Fruit fly (Drosophila melanogaster) whole organism, wandering third instar larva: ENCODE results near the gene CG16798.

Experiments
- Abd-B ChIP-seq: fragments of >200 bp; optimal IDR thresholded peaks from 2 replicates; lab custom pipeline; 2017; ENCODE audit warnings: missing biosample characterization, missing genetic modification characterization
- CG32264 ChIP-seq: fragments of 200-800 bp; sonication (Bioruptor generic); optimal IDR thresholded peaks from 2 replicates; lab custom pipeline; 2016; ENCODE audit warnings: missing biosample characterization, missing genetic modification characterization
- CG9705 ChIP-seq: fragments of 200-800 bp; sonication (Bioruptor generic); optimal IDR thresholded peaks from 2 replicates; lab custom pipeline; 2018; ENCODE audit warnings: missing biosample characterization, mild to moderate bottlenecking, missing genetic modification characterization
- CrebA ChIP-seq: fragments of 200-800 bp; sonication (Bioruptor generic); optimal IDR thresholded peaks from 2 replicates; lab custom pipeline; 2016; ENCODE audit warnings: missing biosample characterization, mild to moderate bottlenecking, missing genetic modification characterization, borderline replicate concordance
- Dfd ChIP-seq: fragments of >200 bp; optimal IDR thresholded peaks from 2 replicates; lab custom pipeline; 2017; ENCODE audit warnings: missing biosample characterization, missing genetic modification characterization
- Dif ChIP-seq: fragments of 200-275, 200-300 bp; sonication (Bioruptor generic); optimal IDR thresholded peaks from 2 replicates; lab custom pipeline; 2018; ENCODE audit warnings: missing biosample characterization, missing genetic modification characterization; ENCODE audit not compliant: partially characterized antibody
- GATAd ChIP-seq: sonication (Bioruptor generic); optimal IDR thresholded peaks from 2 replicates; lab custom pipeline; 2016; ENCODE audit warnings: missing biosample characterization, missing genetic modification characterization
- HLH106 ChIP-seq: fragments of 200-800 bp; optimal IDR thresholded peaks from 3 replicates; lab custom pipeline; 2019; ENCODE audit warnings: missing biosample characterization, mild to moderate bottlenecking, missing genetic modification characterization, moderate library complexity
- Hnf4 ChIP-seq: fragments of 200-800 bp; sonication (Bioruptor generic); optimal IDR thresholded peaks from 2 replicates; lab custom pipeline; 2016; ENCODE audit warnings: missing biosample characterization, mild to moderate bottlenecking, missing genetic modification characterization
- Hr78 ChIP-seq: fragments of >200 bp; optimal IDR thresholded peaks from 2 replicates; lab custom pipeline; 2017; ENCODE audit warnings: missing biosample characterization, missing genetic modification characterization
- Hr83 ChIP-seq: fragments of 200-300 bp; sonication (Bioruptor generic); optimal IDR thresholded peaks from 2 replicates; lab custom pipeline; 2016; ENCODE audit warnings: missing biosample characterization, mild to moderate bottlenecking, missing genetic modification characterization, moderate library complexity; ENCODE audit not compliant: poor library complexity, severe bottlenecking
- Jra ChIP-seq: sonication (Bioruptor generic); optimal IDR thresholded peaks from 2 replicates; lab custom pipeline; 2016; ENCODE audit warnings: missing biosample characterization, missing genetic modification characterization
- Mio ChIP-seq: sonication (Bioruptor generic); optimal IDR thresholded peaks from 2 replicates; lab custom pipeline; 2016; ENCODE audit warnings: missing biosample characterization, missing genetic modification characterization
- Myc ChIP-seq: fragments of >200 bp; optimal IDR thresholded peaks from 2 replicates; lab custom pipeline; 2017
- N ChIP-seq: fragments of >200 bp; optimal IDR thresholded peaks from 2 replicates; lab custom pipeline; 2018; ENCODE audit warnings: missing biosample characterization, missing external identifiers, missing genetic modification characterization
- OdsH ChIP-seq: fragments of 200-800 bp; sonication (Bioruptor generic); optimal IDR thresholded peaks from 2 replicates; lab custom pipeline; 2016; ENCODE audit warnings: missing biosample characterization, mild to moderate bottlenecking, missing genetic modification characterization
- Rel ChIP-seq, 2 experiments: fragments of 200-800 bp; sonication (Bioruptor generic) in 1 of 2; optimal IDR thresholded peaks; 2 replicates in 1 of 2; 3 replicates in 1 of 2; lab custom pipeline; 2016 to 2019; ENCODE audit warnings: mild to moderate bottlenecking in 2 of 2, missing biosample characterization in 2 of 2, missing genetic modification characterization in 2 of 2, moderate library complexity in 1 of 2
- Sp1 ChIP-seq: fragments of 200-800 bp; sonication (Bioruptor generic); optimal IDR thresholded peaks from 3 replicates; lab custom pipeline; 2019; ENCODE audit warnings: missing biosample characterization, mild to moderate bottlenecking, missing genetic modification characterization, moderate library complexity
- Vsx2 ChIP-seq: fragments of 200-300, 225-300 bp; sonication (Bioruptor generic); optimal IDR thresholded peaks from 2 replicates; lab custom pipeline; 2018; ENCODE audit warnings: missing biosample characterization, missing genetic modification characterization; ENCODE audit not compliant: partially characterized antibody
- br ChIP-seq: fragments of 200-800 bp; sonication (Bioruptor generic); optimal IDR thresholded peaks from 2 replicates; lab custom pipeline; 2016; ENCODE audit warnings: missing biosample characterization, missing genetic modification characterization
- brk ChIP-seq: fragments of 200-800 bp; sonication (Bioruptor generic); optimal IDR thresholded peaks from 2 replicates; lab custom pipeline; 2016; ENCODE audit warnings: missing biosample characterization, mild to moderate bottlenecking, missing genetic modification characterization
- dl ChIP-seq, 2 experiments: fragments of 175-275, 200-275 bp in 1 of 2; fragments of 200-275 bp in 1 of 2; sonication (Bioruptor generic); optimal IDR thresholded peaks; lab custom pipeline; 2018; ENCODE audit warnings: mild to moderate bottlenecking in 2 of 2, missing biosample characterization in 2 of 2, missing genetic modification characterization in 2 of 2, moderate library complexity in 2 of 2; ENCODE audit not compliant: partially characterized antibody in 2 of 2, insufficient read depth in 1 of 2
- dmrt93B ChIP-seq: fragments of 200-800 bp; sonication (Bioruptor generic); optimal IDR thresholded peaks from 2 replicates; lab custom pipeline; 2018; ENCODE audit warnings: missing biosample characterization, mild to moderate bottlenecking, missing genetic modification characterization
- dsf ChIP-seq: sonication (Bioruptor generic); optimal IDR thresholded peaks from 2 replicates; lab custom pipeline; 2016; ENCODE audit warnings: missing biosample characterization, missing genetic modification characterization, borderline replicate concordance
- ey ChIP-seq: fragments of 200-800 bp; sonication (Bioruptor generic); optimal IDR thresholded peaks from 2 replicates; lab custom pipeline; 2016; ENCODE audit warnings: missing biosample characterization, missing genetic modification characterization
- foxo ChIP-seq, 2 experiments: fragments of 200-800 bp; sonication (Bioruptor generic); optimal IDR thresholded peaks; 2 replicates in 1 of 2; 3 replicates in 1 of 2; lab custom pipeline; 2016 to 2017; ENCODE audit warnings: missing biosample characterization in 2 of 2, missing genetic modification characterization in 2 of 2
- fru ChIP-seq: fragments of 200-800 bp; sonication (Bioruptor generic); optimal IDR thresholded peaks from 3 replicates; lab custom pipeline; 2016; ENCODE audit warnings: missing biosample characterization, mild to moderate bottlenecking, missing genetic modification characterization
- h ChIP-seq: fragments of 200-800 bp; sonication (Bioruptor generic); optimal IDR thresholded peaks from 3 replicates; lab custom pipeline; 2016; ENCODE audit warnings: missing biosample characterization, mild to moderate bottlenecking, missing genetic modification characterization
- jim ChIP-seq: fragments of 175-275, 200-325 bp; sonication (Bioruptor generic); optimal IDR thresholded peaks from 2 replicates; lab custom pipeline; 2016; ENCODE audit warnings: missing biosample characterization, mild to moderate bottlenecking, missing genetic modification characterization
- lola ChIP-seq: fragments of >200 bp; optimal IDR thresholded peaks from 2 replicates; lab custom pipeline; 2017; ENCODE audit warnings: missing biosample characterization, missing genetic modification characterization
- pan ChIP-seq: fragments of >200 bp; optimal IDR thresholded peaks from 2 replicates; lab custom pipeline; 2017
- psq ChIP-seq: fragments of 200-800 bp; sonication (Bioruptor generic); optimal IDR thresholded peaks from 3 replicates; lab custom pipeline; 2017; ENCODE audit warnings: missing biosample characterization, mild to moderate bottlenecking, missing genetic modification characterization, moderate library complexity
- rgr ChIP-seq: fragments of 200-800 bp; sonication (Bioruptor generic); optimal IDR thresholded peaks from 3 replicates; lab custom pipeline; 2016; ENCODE audit warnings: missing biosample characterization, mild to moderate bottlenecking, missing genetic modification characterization
- sage ChIP-seq: fragments of 200-800 bp; sonication (Bioruptor generic); optimal IDR thresholded peaks from 2 replicates; lab custom pipeline; 2016; ENCODE audit warnings: missing biosample characterization, mild to moderate bottlenecking, missing genetic modification characterization
- sv ChIP-seq: fragments of 200-800 bp; sonication (Bioruptor generic); optimal IDR thresholded peaks from 3 replicates; lab custom pipeline; 2016; ENCODE audit warnings: missing biosample characterization, missing genetic modification characterization
- tai ChIP-seq: sonication (Bioruptor generic); optimal IDR thresholded peaks from 2 replicates; lab custom pipeline; 2016; ENCODE audit warnings: missing biosample characterization, missing genetic modification characterization
- usp ChIP-seq: fragments of >200 bp; optimal IDR thresholded peaks from 2 replicates; lab custom pipeline; 2017; ENCODE audit warnings: missing biosample characterization, missing genetic modification characterization
- woc ChIP-seq: sonication (Bioruptor generic); optimal IDR thresholded peaks from 2 replicates; lab custom pipeline; 2016; ENCODE audit warnings: missing biosample characterization, mild to moderate bottlenecking, missing genetic modification characterization

Gene CG16798

DNA sequence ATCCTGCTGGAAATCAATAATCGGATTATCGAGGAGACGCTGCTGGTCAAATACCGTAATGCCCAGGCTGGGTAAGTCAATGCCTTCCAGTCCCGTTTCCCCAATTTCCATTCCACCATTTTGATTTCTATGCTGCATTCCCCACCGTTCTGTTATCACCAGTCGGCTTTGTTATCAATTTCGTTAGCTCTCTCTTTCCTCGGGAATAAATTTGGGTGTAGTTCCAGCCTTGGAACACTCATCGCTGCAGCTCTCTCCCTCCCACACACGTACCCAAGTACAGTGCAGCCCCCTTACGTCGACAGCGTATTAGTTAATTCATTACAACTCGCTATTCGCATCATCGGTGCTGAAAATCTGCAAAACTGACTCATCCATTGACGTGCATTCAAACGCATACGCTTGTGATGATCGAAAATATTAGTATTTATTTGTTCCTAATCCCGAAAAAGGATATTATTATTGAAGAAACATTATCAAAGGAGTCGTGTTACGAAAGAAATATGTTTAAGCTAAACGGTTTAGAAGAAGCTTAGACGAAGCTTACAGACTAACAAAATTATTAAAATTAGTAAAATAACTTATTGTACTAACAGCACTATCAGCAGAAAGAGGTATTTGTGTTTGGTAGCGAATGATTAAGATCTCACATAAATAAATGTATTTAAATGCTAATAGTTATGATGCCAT lies 35.6 kb upstream of the CG16798 start:
- TF ChIP-seq tai (GFP tag; lab: Kevin White, UChicago) (no peak), CG32264 (no peak), HLH106 (peak; percentile 33), CrebA (no peak), br (GFP tag; lab: Kevin White, UChicago) (no peak), Myc (lab: Kevin White, UChicago) (no peak), sv (GFP tag; lab: Kevin White, UChicago) (no peak), Rel (GFP tag; optimal IDR thresholded peaks at IDR 0.05; lab: Kevin White, UChicago) (no peak), Rel (tag; optimal IDR thresholded peaks at IDR 0.05; lab: Kevin White, UChicago) (no peak), Sp1 (no peak), jim (GFP tag; lab: Kevin White, UChicago) (no peak), lola (GFP tag; lab: Kevin White, UChicago) (no peak), Hnf4 (peak; percentile 18), dmrt93B (GFP tag; lab: Kevin White, UChicago) (no peak), usp (GFP tag; lab: Kevin White, UChicago) (no peak), ey (GFP tag; lab: Kevin White, UChicago) (peak; percentile 23), Mio (GFP tag; lab: Kevin White, UChicago) (no peak), CG9705 (GFP tag; lab: Kevin White, UChicago) (no peak), woc (GFP tag; lab: Kevin White, UChicago) (peak; percentile 7), OdsH (GFP tag; lab: Kevin White, UChicago) (no peak), fru (peak; percentile 46), GATAd (GFP tag; lab: Kevin White, UChicago) (peak; percentile 86), N (GFP tag; lab: Kevin White, UChicago) (no peak), brk (GFP tag; lab: Kevin White, UChicago) (peak; percentile 16), Dif (no peak), pan (lab: Kevin White, UChicago) (no peak), rgr (GFP tag; lab: Kevin White, UChicago) (no peak), sage (GFP tag; lab: Kevin White, UChicago) (peak; percentile 18), h (peak; percentile 12), Abd-B (no peak), foxo (GFP tag; optimal IDR thresholded peaks at IDR 0.05; lab: Kevin White, UChicago) (peak in 1 of 2 experiments; percentile 38), dl (GFP tag; optimal IDR thresholded peaks at IDR 0.05; lab: Kevin White, UChicago; ENCODE audit: insufficient read depth in 1 of 2, partially characterized antibody in 2 of 2) (no peak), Dfd (no peak), Jra (GFP tag; lab: Kevin White, UChicago) (no peak), dsf (GFP tag; lab: Kevin White, UChicago) (no peak), psq (GFP tag; lab: Kevin White, UChicago) (peak; percentile 65), Hr83 (GFP tag; lab: Kevin White, UChicago) (no peak), Vsx2 (GFP tag; lab: Kevin White, UChicago) (no peak), Hr78 (GFP tag; lab: Kevin White, UChicago) (no peak)

DNA sequence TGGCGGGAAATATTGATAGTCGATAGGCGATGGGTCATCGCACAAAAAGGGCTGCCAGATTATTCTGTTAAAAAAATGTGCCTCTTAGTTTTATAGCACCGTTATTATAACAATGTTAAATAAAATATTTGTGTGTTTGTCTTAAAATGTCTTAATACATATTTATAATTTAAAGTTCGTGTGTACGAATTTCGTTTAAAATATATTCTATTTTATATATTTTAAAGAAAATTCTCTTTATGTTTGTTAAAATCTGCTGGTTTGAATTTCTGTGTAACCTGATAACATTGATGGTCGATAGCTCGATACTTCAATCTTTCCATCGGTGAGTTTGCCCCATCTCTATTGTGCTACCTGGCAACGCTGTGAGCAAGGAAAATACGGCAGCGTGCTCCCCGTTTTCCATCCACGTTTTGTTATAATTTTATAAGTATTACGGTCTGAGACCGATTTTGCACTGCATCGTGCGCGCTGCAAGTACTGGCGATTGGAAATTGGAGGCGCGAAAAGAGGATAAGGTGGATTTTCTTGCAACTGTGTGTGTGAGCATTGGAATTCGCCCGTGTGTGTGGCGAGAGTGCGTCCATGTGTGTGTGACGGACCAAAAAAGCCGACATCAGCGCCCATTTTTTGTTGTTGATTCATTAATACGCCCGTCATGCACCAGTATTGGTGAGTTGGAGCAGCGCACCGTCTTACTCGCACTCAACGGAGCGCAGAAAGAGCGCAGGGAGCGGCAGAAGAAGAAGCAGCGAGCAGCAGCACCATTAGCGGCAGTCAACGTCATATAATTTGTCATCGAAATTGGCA lies 34.8 kb upstream of the CG16798 start, which contains the start of the genes CG10949 and Arpc2:
TSS of gene CG10949 (minus strand) at position 165 of the 810 bp plus-strand sequence.
TSS of gene Arpc2 (plus strand) at position 304 of the 810 bp plus-strand sequence.
- TF ChIP-seq CG32264, result no peak
- no peak for TF ChIP-seq Rel (GFP tag; optimal IDR thresholded peaks at IDR 0.05; lab: Kevin White, UChicago)
- peak; percentile 7 for TF ChIP-seq Rel (tag; optimal IDR thresholded peaks at IDR 0.05; lab: Kevin White, UChicago)
- peak; percentile 80 for TF ChIP-seq Dif
- no peak for TF ChIP-seq Dfd
- peak; percentile 71 for TF ChIP-seq Hr83 (GFP tag; lab: Kevin White, UChicago)
- no peak for TF ChIP-seq Mio (GFP tag; lab: Kevin White, UChicago)
- TF ChIP-seq dmrt93B (GFP tag; lab: Kevin White, UChicago), result peak; percentile 46
- peak; percentile 78 for TF ChIP-seq HLH106
- TF ChIP-seq br (GFP tag; lab: Kevin White, UChicago), result peak; percentile 11
- no peak for TF ChIP-seq sv (GFP tag; lab: Kevin White, UChicago)
- TF ChIP-seq fru, result peak; percentile 12
- peak; percentile 4 for TF ChIP-seq OdsH (GFP tag; lab: Kevin White, UChicago)
- peak; percentile 34 for TF ChIP-seq Hnf4
- no peak for TF ChIP-seq sage (GFP tag; lab: Kevin White, UChicago)
- TF ChIP-seq N (GFP tag; lab: Kevin White, UChicago), result peak; percentile 62
- no peak for TF ChIP-seq usp (GFP tag; lab: Kevin White, UChicago)
- TF ChIP-seq woc (GFP tag; lab: Kevin White, UChicago), result no peak
- peak; percentile 14 for TF ChIP-seq Sp1
- TF ChIP-seq jim (GFP tag; lab: Kevin White, UChicago), result no peak
- TF ChIP-seq ey (GFP tag; lab: Kevin White, UChicago), result no peak
- peak; percentile 27 for TF ChIP-seq CG9705 (GFP tag; lab: Kevin White, UChicago)
- TF ChIP-seq foxo (GFP tag; optimal IDR thresholded peaks at IDR 0.05; lab: Kevin White, UChicago), result peak in 1 of 2 experiments; percentile 55
- peak; percentile 40 to 73 for TF ChIP-seq dl (GFP tag; optimal IDR thresholded peaks at IDR 0.05; lab: Kevin White, UChicago; ENCODE audit: insufficient read depth in 1 of 2, partially characterized antibody in 2 of 2)
- no peak for TF ChIP-seq Abd-B
- TF ChIP-seq pan (lab: Kevin White, UChicago), result no peak
- TF ChIP-seq Vsx2 (GFP tag; lab: Kevin White, UChicago), result no peak
- no peak for TF ChIP-seq CrebA
- no peak for TF ChIP-seq rgr (GFP tag; lab: Kevin White, UChicago)
- no peak for TF ChIP-seq Jra (GFP tag; lab: Kevin White, UChicago)
- TF ChIP-seq h, result peak; percentile 13
- peak; percentile 38 for TF ChIP-seq dsf (GFP tag; lab: Kevin White, UChicago)
- TF ChIP-seq Hr78 (GFP tag; lab: Kevin White, UChicago), result no peak
- peak; percentile 2 for TF ChIP-seq psq (GFP tag; lab: Kevin White, UChicago)
- TF ChIP-seq brk (GFP tag; lab: Kevin White, UChicago), result no peak
- no peak for TF ChIP-seq lola (GFP tag; lab: Kevin White, UChicago)
- TF ChIP-seq Myc (lab: Kevin White, UChicago), result no peak
